Fruit fly (Drosophila melanogaster) whole organism, prepupa: Measurements from ENCODE around the gene CG33639.

Experiments
- CG16779 ChIP-seq: fragments of 200-800 bp; sonication (Bioruptor generic); optimal IDR thresholded peaks from 3 replicates; lab custom pipeline; 2017; ENCODE audit warnings: missing biosample characterization, mild to moderate bottlenecking, missing genetic modification characterization
- Ets21C ChIP-seq: fragments of 200-800 bp; sonication (Bioruptor generic); optimal IDR thresholded peaks from 3 replicates; lab custom pipeline; 2016; ENCODE audit warnings: missing biosample characterization, missing genetic modification characterization
- Sox15 ChIP-seq: fragments of 200-800 bp; sonication (Bioruptor generic); optimal IDR thresholded peaks from 3 replicates; lab custom pipeline; 2016; ENCODE audit warnings: missing biosample characterization, missing genetic modification characterization
- fd59A ChIP-seq: fragments of 200-800 bp; sonication (Bioruptor generic); optimal IDR thresholded peaks from 2 replicates; lab custom pipeline; 2017; ENCODE audit warnings: missing biosample characterization, mild to moderate bottlenecking, missing genetic modification characterization, missing genetic modification reagents
- salr ChIP-seq, 2 experiments: fragments of 200-800 bp; sonication (Bioruptor generic); optimal IDR thresholded peaks; 3 replicates each; lab custom pipeline; 2016 to 2018; ENCODE audit warnings: missing biosample characterization in 2 of 2, missing genetic modification characterization in 2 of 2, mild to moderate bottlenecking in 1 of 2

- no peak for TF ChIP-seq CG16779 (tag; lab: Kevin White, UChicago)
- no peak for TF ChIP-seq fd59A (GFP tag; lab: Kevin White, UChicago)
- TF ChIP-seq Ets21C (GFP tag; lab: Kevin White, UChicago) = no peak
- TF ChIP-seq Sox15 (GFP tag; lab: Kevin White, UChicago) = no peak
- TF ChIP-seq salr (GFP tag; optimal IDR thresholded peaks at IDR 0.05; lab: Kevin White, UChicago) = no peak
Observed at dm6 chrX:18266846-18267245, 41.0 kb upstream of the CG33639 start.
